Worm (Caenorhabditis elegans): ENCODE measurements around the gene sgt-1.
"Not testable (repeated sequence)": the region's sequence is repeated elsewhere in the genome, so short reads cannot be mapped to it uniquely, and the experiment has no call there.

DNA sequence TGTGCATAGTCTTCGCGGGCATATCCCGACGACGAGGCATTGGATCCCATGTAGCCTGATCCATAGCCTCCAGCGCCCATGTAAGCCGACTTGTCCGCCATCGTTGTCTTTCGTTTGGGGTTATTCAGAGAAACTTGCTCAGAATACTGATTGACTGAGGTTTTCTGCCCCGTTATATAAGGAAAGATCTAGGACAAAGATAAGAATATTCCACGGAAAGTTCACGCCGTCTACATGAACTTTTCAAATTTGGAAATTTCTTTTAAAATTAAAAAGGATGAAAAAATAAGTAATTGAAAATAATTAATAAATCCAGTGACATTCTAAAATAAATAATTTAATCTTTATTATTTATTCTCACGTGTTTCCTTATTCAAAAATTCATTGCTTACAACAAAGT lies 43.3 kb downstream of the sgt-1 start, which contains the start of the genes nspd-5 and F11G11.4:
- not testable (repeated sequence) for TF ChIP-seq snpc-4 (tag; optimal IDR thresholded peaks at IDR 0.05); bed-3 (GFP tag; optimal IDR thresholded peaks at IDR 0.05); hlh-1 (tag; optimal IDR thresholded peaks at IDR 0.05); mep-1 (tag; optimal IDR thresholded peaks at IDR 0.05)
